Worm (Caenorhabditis elegans): ENCODE results near the gene irld-45.

DNA sequence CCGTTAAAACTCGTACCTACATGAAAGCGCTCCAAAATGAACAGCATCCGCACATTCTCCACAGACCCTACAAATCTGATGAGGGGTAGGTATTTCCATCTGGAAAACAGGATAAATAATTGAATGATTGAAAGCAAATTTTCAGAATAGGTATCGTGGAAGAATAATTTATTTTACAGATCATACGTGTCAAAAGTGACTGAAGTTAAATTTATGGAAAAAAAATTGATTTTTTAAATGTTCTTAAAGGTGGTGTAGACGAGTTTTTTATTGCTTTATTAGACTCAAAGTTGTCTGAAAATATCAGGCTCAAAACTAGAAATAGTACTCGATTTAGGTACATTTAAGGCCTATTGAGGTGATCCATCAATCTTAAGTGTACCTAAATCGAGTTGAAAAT lies 21.4 kb upstream of the irld-45 start, which contains the start of gene nhr-237:
- no peak for TF ChIP-seq F13H6.1 (tag; optimal IDR thresholded peaks at IDR 0.05)
- TF ChIP-seq tbx-2 (tag; optimal IDR thresholded peaks at IDR 0.05), result no peak
- TF ChIP-seq dmd-4 (tag; optimal IDR thresholded peaks at IDR 0.05; ENCODE audit: borderline replicate concordance), result no peak

All from whole organism, late embryonic.